Fruit fly (Drosophila melanogaster) whole organism, prepupa: ENCODE results near the gene Sfmbt.

ENCODE experiments used
- CG10631 ChIP-seq: fragments of 200-800 bp; sonication (Bioruptor generic); optimal IDR thresholded peaks from 2 replicates; lab custom pipeline; 2016; ENCODE audit warnings: missing biosample characterization, missing genetic modification characterization
- CG6276 ChIP-seq: fragments of 200-800 bp; sonication (Bioruptor generic); optimal IDR thresholded peaks from 2 replicates; lab custom pipeline; 2017; ENCODE audit warnings: missing biosample characterization, mild to moderate bottlenecking, missing genetic modification characterization
- CG8319 ChIP-seq: fragments of 200-800 bp; sonication (Bioruptor generic); optimal IDR thresholded peaks from 3 replicates; lab custom pipeline; 2016; ENCODE audit warnings: missing biosample characterization, missing genetic modification characterization
- Smox ChIP-seq: fragments of 200-800 bp; sonication (Bioruptor generic); optimal IDR thresholded peaks from 3 replicates; lab custom pipeline; 2016; ENCODE audit warnings: missing biosample characterization, missing genetic modification characterization
- Sox102F ChIP-seq: fragments of 200-800 bp; sonication (Bioruptor generic); optimal IDR thresholded peaks from 2 replicates; lab custom pipeline; 2016; ENCODE audit warnings: missing biosample characterization, mild to moderate bottlenecking, missing genetic modification characterization
- dac ChIP-seq: fragments of 200-800 bp; sonication (Bioruptor generic); optimal IDR thresholded peaks from 2 replicates; lab custom pipeline; 2017; ENCODE audit warnings: missing biosample characterization, mild to moderate bottlenecking, missing genetic modification characterization
- dsx ChIP-seq: fragments of 200-800 bp; optimal IDR thresholded peaks from 3 replicates; lab custom pipeline; 2019; ENCODE audit warnings: missing biosample characterization, mild to moderate bottlenecking, missing genetic modification characterization, moderate library complexity; ENCODE audit not compliant: poor library complexity, severe bottlenecking
- salr ChIP-seq, 2 experiments: fragments of 200-800 bp; sonication (Bioruptor generic); optimal IDR thresholded peaks; 3 replicates each; lab custom pipeline; 2016 to 2018; ENCODE audit warnings: missing biosample characterization in 2 of 2, missing genetic modification characterization in 2 of 2, mild to moderate bottlenecking in 1 of 2

DNA sequence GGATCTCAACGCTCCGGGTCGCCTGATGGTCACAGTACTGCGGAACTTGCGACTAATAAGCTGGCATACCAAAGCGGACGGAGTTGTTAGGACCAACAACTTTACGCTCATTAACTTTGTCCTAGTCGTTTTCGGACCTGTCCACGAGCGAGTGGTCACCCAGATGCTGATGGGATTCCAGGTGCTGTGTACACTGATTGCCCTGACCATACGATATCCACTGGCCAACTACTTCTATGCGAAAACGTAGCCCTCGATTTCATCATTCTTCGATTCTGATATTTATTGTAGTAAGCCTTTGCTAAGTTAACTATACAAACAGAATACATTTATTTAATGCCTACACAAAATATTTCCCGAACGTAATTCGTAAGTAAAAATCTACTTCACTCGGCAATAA lies 6.6 kb upstream of the Sfmbt start, which contains the start of gene Rsph1:
- TF ChIP-seq dsx (GFP tag; lab: Kevin White, UChicago) = no peak
- TF ChIP-seq Smox (GFP tag; lab: Kevin White, UChicago) = no peak
- no peak for TF ChIP-seq salr (GFP tag; optimal IDR thresholded peaks at IDR 0.05; lab: Kevin White, UChicago)
- TF ChIP-seq Sox102F (GFP tag; lab: Kevin White, UChicago) = no peak
- TF ChIP-seq dac (GFP tag; lab: Kevin White, UChicago) = no peak
- no peak for TF ChIP-seq CG6276 (GFP tag; lab: Kevin White, UChicago)
- no peak for TF ChIP-seq CG8319 (GFP tag; lab: Kevin White, UChicago)
- TF ChIP-seq CG10631 = no peak
